Fruit fly (Drosophila melanogaster) whole organism, embryonic: Measurements from ENCODE around the gene CG7601.
A peak's percentile ranks its signal among the peaks of the same experiment; 100 is the strongest.

Experiments used
- Bteb2 ChIP-seq: fragments of 200-800 bp; sonication (Bioruptor generic); optimal IDR thresholded peaks from 2 replicates; lab custom pipeline; 2016; ENCODE audit warnings: missing biosample characterization, missing genetic modification characterization
- CG10979 ChIP-seq: fragments of 200-800 bp; sonication (Bioruptor generic); optimal IDR thresholded peaks from 2 replicates; lab custom pipeline; 2018; ENCODE audit warnings: missing biosample characterization, mild to moderate bottlenecking, missing genetic modification characterization, moderate library complexity
- CG12299 ChIP-seq: fragments of 200-800 bp; sonication (Bioruptor generic); optimal IDR thresholded peaks from 2 replicates; lab custom pipeline; 2018; ENCODE audit warnings: missing biosample characterization, mild to moderate bottlenecking, missing genetic modification characterization
- CG13123 ChIP-seq: fragments of 200-800 bp; sonication (Bioruptor generic); optimal IDR thresholded peaks from 2 replicates; lab custom pipeline; 2016; ENCODE audit warnings: missing biosample characterization, missing genetic modification characterization
- CG15479 ChIP-seq: fragments of 200-800 bp; sonication (Bioruptor generic); optimal IDR thresholded peaks from 3 replicates; lab custom pipeline; 2019; ENCODE audit warnings: missing biosample characterization, mild to moderate bottlenecking, missing genetic modification characterization, moderate library complexity
- CG15514 ChIP-seq: fragments of 200-800 bp; sonication (Bioruptor generic); optimal IDR thresholded peaks from 3 replicates; lab custom pipeline; 2017; ENCODE audit warnings: missing biosample characterization, missing genetic modification characterization, mild to moderate bottlenecking, moderate library complexity, missing genetic modification reagents
- CG18599 ChIP-seq: fragments of 200-800 bp; sonication (Bioruptor generic); optimal IDR thresholded peaks from 3 replicates; lab custom pipeline; 2017; ENCODE audit warnings: missing biosample characterization, missing genetic modification characterization, mild to moderate bottlenecking, moderate library complexity, missing genetic modification reagents
- CG32532 ChIP-seq: fragments of 200-800 bp; sonication (Bioruptor generic); IDR thresholded peaks from 2 replicates; pipeline ENCODE4 v1.3.6; 2022; ENCODE audit warnings: missing biosample characterization, missing genetic modification characterization
- CG4360 ChIP-seq: fragments of 200-800 bp; sonication (Bioruptor generic); IDR thresholded peaks from 2 replicates; pipeline ENCODE4 v1.3.6; 2022; ENCODE audit warnings: missing biosample characterization, missing genetic modification characterization
- CG4424 ChIP-seq: fragments of 200-800 bp; sonication (Bioruptor generic); optimal IDR thresholded peaks from 3 replicates; lab custom pipeline; 2016; ENCODE audit warnings: missing biosample characterization, missing genetic modification characterization
- D ChIP-seq, 2 experiments: fragments of 200-800 bp in 1 of 2; fragments of >200 bp in 1 of 2; sonication (Bioruptor generic) in 1 of 2; optimal IDR thresholded peaks; 2 replicates in 1 of 2; 3 replicates in 1 of 2; lab custom pipeline; 2017; ENCODE audit warnings: mild to moderate bottlenecking in 1 of 2, missing biosample characterization in 1 of 2, missing genetic modification characterization in 1 of 2, missing genetic modification reagents in 1 of 2
- Dfd ChIP-seq, 2 experiments: fragments of >200 bp; optimal IDR thresholded peaks; 2 replicates each; lab custom pipeline; 2017; ENCODE audit warnings: missing biosample characterization in 2 of 2, missing genetic modification characterization in 2 of 2
- HHEX ChIP-seq: fragments of 200-800 bp; sonication (Bioruptor generic); optimal IDR thresholded peaks from 3 replicates; lab custom pipeline; 2017; ENCODE audit warnings: missing biosample characterization, mild to moderate bottlenecking, missing genetic modification characterization, missing genetic modification reagents
- HLH4C ChIP-seq: fragments of 200-800 bp; sonication (Bioruptor generic); IDR thresholded peaks from 3 replicates; pipeline ENCODE4 v1.3.6; 2022; ENCODE audit warnings: missing biosample characterization, missing genetic modification characterization; ENCODE audit not compliant: partially characterized antibody
- Hand ChIP-seq: fragments of 200-800 bp; sonication (Bioruptor generic); optimal IDR thresholded peaks from 2 replicates; lab custom pipeline; 2017; ENCODE audit warnings: mild to moderate bottlenecking, missing biosample characterization, missing genetic modification reagents, missing genetic modification characterization
- Hr39 ChIP-seq: fragments of >200 bp; optimal IDR thresholded peaks from 2 replicates; lab custom pipeline; 2017
- Hsf ChIP-seq: fragments of 200-800 bp; sonication (Bioruptor generic); optimal IDR thresholded peaks from 3 replicates; lab custom pipeline; 2016; ENCODE audit warnings: missing biosample characterization, missing genetic modification characterization
- Lhr ChIP-seq: fragments of 200-800 bp; sonication (Bioruptor generic); optimal IDR thresholded peaks from 3 replicates; lab custom pipeline; 2017; ENCODE audit warnings: mild to moderate bottlenecking, missing biosample characterization, missing genetic modification reagents, missing genetic modification characterization
- MTF-1 ChIP-seq: fragments of 200-800 bp; sonication (Bioruptor generic); optimal IDR thresholded peaks from 2 replicates; lab custom pipeline; 2018; ENCODE audit warnings: missing biosample characterization, mild to moderate bottlenecking, missing genetic modification characterization, borderline replicate concordance
- Med ChIP-seq: fragments of 200-800 bp; sonication (Bioruptor generic); peaks from one replicate; lab custom pipeline; 2016; ENCODE audit warnings: missing biosample characterization, missing genetic modification characterization, mild to moderate bottlenecking, inconsistent platforms, moderate library complexity
- Sox102F ChIP-seq: fragments of 200-800 bp; sonication (Bioruptor generic); optimal IDR thresholded peaks from 2 replicates; lab custom pipeline; 2018; ENCODE audit warnings: missing biosample characterization, mild to moderate bottlenecking, missing genetic modification characterization, moderate library complexity
- Sry-β ChIP-seq: fragments of 200-800 bp; sonication (Bioruptor generic); optimal IDR thresholded peaks from 2 replicates; lab custom pipeline; 2018; ENCODE audit warnings: missing biosample characterization, mild to moderate bottlenecking, missing genetic modification characterization, moderate library complexity
- Trl ChIP-seq, 3 experiments: fragments of >200 bp in 2 of 3; fragments of 200-800 bp in 1 of 3; sonication (Bioruptor generic) in 1 of 3; optimal IDR thresholded peaks; 2 replicates in 1 of 3; 3 replicates in 2 of 3; lab custom pipeline; 2016 to 2017; ENCODE audit warnings: missing biosample characterization in 1 of 3, missing genetic modification characterization in 1 of 3
- ato ChIP-seq: fragments of 200-800 bp; sonication (Bioruptor generic); IDR thresholded peaks from 2 replicates; pipeline ENCODE4 v1.3.6; 2022; ENCODE audit warnings: missing biosample characterization, missing genetic modification characterization; ENCODE audit not compliant: partially characterized antibody
- btn ChIP-seq: fragments of 200-800 bp; sonication (Bioruptor generic); optimal IDR thresholded peaks from 2 replicates; lab custom pipeline; 2016; ENCODE audit warnings: missing biosample characterization, missing genetic modification characterization
- cad ChIP-seq: fragments of >200 bp; optimal IDR thresholded peaks from 2 replicates; lab custom pipeline; 2017; ENCODE audit warnings: missing biosample characterization, missing genetic modification characterization
- cg ChIP-seq: fragments of 200-800 bp; sonication (Bioruptor generic); optimal IDR thresholded peaks from 3 replicates; lab custom pipeline; 2019; ENCODE audit warnings: missing biosample characterization, mild to moderate bottlenecking, missing genetic modification characterization, moderate library complexity
- chinmo ChIP-seq: fragments of 200-800 bp; sonication (Bioruptor generic); IDR thresholded peaks from 4 replicates; pipeline ENCODE4 v1.3.6; 2022; ENCODE audit warnings: missing biosample characterization, missing genetic modification characterization; ENCODE audit not compliant: partially characterized antibody
- her ChIP-seq: fragments of 200-800 bp; sonication (Bioruptor generic); optimal IDR thresholded peaks from 2 replicates; lab custom pipeline; 2016; ENCODE audit warnings: missing biosample characterization, missing genetic modification characterization
- ind ChIP-seq: fragments of 200-800 bp; sonication (Bioruptor generic); optimal IDR thresholded peaks from 3 replicates; lab custom pipeline; 2016; ENCODE audit warnings: missing biosample characterization, missing genetic modification characterization
- kay ChIP-seq: fragments of 200-800 bp; sonication (Bioruptor generic); optimal IDR thresholded peaks from 2 replicates; lab custom pipeline; 2016; ENCODE audit warnings: missing biosample characterization, missing genetic modification characterization
- row ChIP-seq: fragments of 200-800 bp; sonication (Bioruptor generic); IDR thresholded peaks from 3 replicates; pipeline ENCODE4 v1.3.6; 2022; ENCODE audit warnings: missing biosample characterization, missing genetic modification characterization
- sens-2 ChIP-seq: fragments of 200-800 bp; sonication (Bioruptor generic); IDR thresholded peaks from 2 replicates; pipeline ENCODE4 v1.3.6; 2022; ENCODE audit warnings: missing biosample characterization, missing genetic modification characterization
- tll ChIP-seq, 2 experiments: fragments of 200-800 bp in 1 of 2; fragments of >200 bp in 1 of 2; sonication (Bioruptor generic) in 1 of 2; optimal IDR thresholded peaks; 2 replicates each; lab custom pipeline; 2017 to 2019; ENCODE audit warnings: missing biosample characterization in 2 of 2, missing genetic modification characterization in 2 of 2, mild to moderate bottlenecking in 1 of 2, moderate library complexity in 1 of 2
- usp ChIP-seq: fragments of >200 bp; optimal IDR thresholded peaks from 2 replicates; lab custom pipeline; 2017; ENCODE audit warnings: missing biosample characterization, missing genetic modification characterization
- zen ChIP-seq: fragments of 200-800 bp; sonication (Bioruptor generic); optimal IDR thresholded peaks from 3 replicates; lab custom pipeline; 2018; ENCODE audit warnings: missing biosample characterization, mild to moderate bottlenecking, missing genetic modification characterization, moderate library complexity

The CG7601 gene

DNA sequence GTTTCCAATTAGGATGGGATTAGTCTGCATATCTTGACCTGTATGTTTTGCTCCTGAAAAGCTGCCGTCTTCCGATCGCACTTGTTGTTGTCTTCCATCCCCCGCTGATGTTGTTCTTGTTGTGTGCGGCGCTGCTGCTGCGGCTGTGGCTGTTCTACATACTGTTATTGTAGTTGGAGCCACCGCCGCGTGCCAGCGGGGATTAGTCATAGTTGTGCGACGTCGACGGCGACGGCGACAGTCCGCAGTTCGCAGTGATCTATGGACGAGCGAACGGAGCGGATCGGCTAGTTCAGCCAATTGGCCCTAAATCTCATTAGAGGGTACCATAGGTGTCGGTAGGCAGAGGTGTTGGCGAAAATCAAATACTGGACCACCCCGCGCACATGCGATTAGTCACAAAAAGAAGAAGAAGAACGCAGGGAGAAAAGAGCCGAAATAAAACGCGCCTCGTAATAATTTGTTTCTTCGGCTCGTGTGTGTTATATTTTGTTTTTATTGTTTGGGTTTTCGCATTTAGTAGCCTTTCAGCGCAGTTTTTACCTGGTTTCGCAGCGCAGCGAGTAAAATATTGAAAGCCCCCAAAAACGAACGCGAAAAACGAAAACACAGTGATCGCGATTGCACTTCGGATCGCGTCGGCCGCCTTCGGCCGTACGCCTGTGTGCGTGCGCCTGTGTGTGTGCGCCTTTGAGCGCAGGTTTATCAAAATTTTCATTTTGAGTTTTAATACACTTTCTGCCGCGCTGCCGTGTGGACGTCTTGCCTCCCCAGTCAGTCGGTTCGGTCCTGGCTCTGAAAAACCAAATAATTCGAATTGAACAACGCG lies 28.9 kb upstream of the CG7601 start, which contains the start of gene kay (continued):
- TF ChIP-seq Hand, result no peak
- TF ChIP-seq usp (GFP tag; lab: Kevin White, UChicago), result no peak
- peak; percentile 38 for TF ChIP-seq Med (GFP tag; lab: Kevin White, UChicago)
- TF ChIP-seq Dfd (GFP tag; optimal IDR thresholded peaks at IDR 0.05; lab: Kevin White, UChicago), result no peak
- TF ChIP-seq CG32532 (GFP tag; lab: Robert Waterston, UW), result 0 out of 2 replicates have a peak, but pooled peaks have one; percentile 18
- no peak for TF ChIP-seq her
- TF ChIP-seq zen (tag; lab: Kevin White, UChicago), result peak; percentile 25
- no peak for TF ChIP-seq sens-2 (GFP tag; lab: Robert Waterston, UW)
- TF ChIP-seq CG13123 (GFP tag; lab: Kevin White, UChicago), result no peak
- no peak for TF ChIP-seq ind (GFP tag; lab: Kevin White, UChicago)
- no peak for TF ChIP-seq CG4424
- no peak for TF ChIP-seq CG12299 (tag; lab: Kevin White, UChicago)
- no peak for TF ChIP-seq CG15514 (GFP tag; lab: Kevin White, UChicago)
- no peak for TF ChIP-seq Lhr (GFP tag; lab: Kevin White, UChicago)
- TF ChIP-seq kay (GFP tag; lab: Kevin White, UChicago), result peak; percentile 69
- TF ChIP-seq HLH4C (GFP tag; lab: Robert Waterston, UW), result no peak
- no peak for TF ChIP-seq HHEX
- TF ChIP-seq cad (GFP tag; lab: Kevin White, UChicago), result peak; percentile 18
- no peak for TF ChIP-seq btn (GFP tag; lab: Kevin White, UChicago)
- no peak for TF ChIP-seq MTF-1
- TF ChIP-seq Bteb2 (GFP tag; lab: Kevin White, UChicago), result no peak
- no peak for TF ChIP-seq ato (GFP tag; lab: Robert Waterston, UW)
- TF ChIP-seq CG18599, result no peak
- peak; percentile 97 for TF ChIP-seq Hr39 (lab: Kevin White, UChicago)
- TF ChIP-seq, all 482 proteins: peak for 31

DNA sequence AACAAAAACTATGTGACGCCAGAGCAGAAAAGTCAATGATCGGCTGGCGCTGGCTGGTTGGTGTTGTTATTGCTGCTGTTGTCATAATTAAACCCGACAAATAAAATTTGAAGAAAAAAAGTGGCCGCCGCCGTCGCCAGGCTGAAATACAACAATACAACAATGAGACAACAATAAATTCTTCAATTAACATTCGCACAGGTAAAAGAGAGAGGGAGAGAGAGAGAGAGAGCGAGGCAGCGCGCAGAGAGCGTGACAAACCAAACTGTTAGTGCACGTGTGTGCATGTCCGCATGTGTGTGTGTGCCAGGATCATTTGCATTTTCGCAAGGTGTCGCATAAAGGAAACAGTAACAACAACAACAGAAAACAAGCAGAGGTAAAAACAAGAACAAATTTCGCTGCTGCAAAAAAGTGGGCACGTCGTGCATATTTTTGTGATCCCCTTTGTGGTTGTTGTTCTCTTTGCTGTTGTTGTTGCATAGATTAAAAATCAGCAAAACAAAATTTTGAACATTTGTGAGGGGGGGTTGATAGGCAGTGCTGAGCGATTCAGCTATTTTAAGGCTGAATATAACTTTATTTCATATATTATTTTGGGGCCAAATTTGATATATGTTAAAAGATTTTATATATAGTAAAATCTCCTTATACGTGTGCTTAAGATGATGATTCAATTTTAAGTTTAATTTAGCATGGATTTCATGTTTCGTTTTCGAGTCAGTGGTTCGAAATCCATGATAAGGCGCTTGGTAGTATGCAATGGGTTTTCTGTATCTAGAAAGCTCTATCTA lies 27.9 kb upstream of the CG7601 start:
- TF ChIP-seq Sox102F (GFP tag; lab: Kevin White, UChicago) (no peak), row (peak; percentile 34; the same call in 1 of the 3 replicates), Trl (optimal IDR thresholded peaks at IDR 0.05; lab: Kevin White, UChicago) (peak; percentile 66 to 84), Trl (GFP tag; optimal IDR thresholded peaks at IDR 0.05; lab: Kevin White, UChicago) (no peak), cg (peak; percentile 23), zen (tag; lab: Kevin White, UChicago) (peak; percentile 89), D (optimal IDR thresholded peaks at IDR 0.05; lab: Kevin White, UChicago) (peak; percentile 59), D (GFP tag; optimal IDR thresholded peaks at IDR 0.05; lab: Kevin White, UChicago) (no peak), CG10979 (tag; lab: Kevin White, UChicago) (no peak), Sry-β (GFP tag; lab: Kevin White, UChicago) (peak; percentile 62), chinmo (GFP tag; lab: Robert Waterston, UW) (0 out of 4 replicates have a peak, but pooled peaks have one; percentile 74), Hsf (GFP tag; lab: Kevin White, UChicago) (no peak), CG4360 (GFP tag; lab: Robert Waterston, UW) (peak; percentile 79), CG15479 (GFP tag; lab: Kevin White, UChicago) (peak; percentile 80), tll (GFP tag; optimal IDR thresholded peaks at IDR 0.05; lab: Kevin White, UChicago) (peak in 1 of 2 experiments; percentile 68), cad (GFP tag; lab: Kevin White, UChicago) (peak; percentile 52)
